Fruit fly (Drosophila melanogaster) whole organism, embryonic: ENCODE measurements around the gene CG31189.

Experiments
- Abd-B ChIP-seq: fragments of 200-800 bp; sonication (Bioruptor generic); optimal IDR thresholded peaks from 2 replicates; lab custom pipeline; 2018; ENCODE audit warnings: missing biosample characterization, mild to moderate bottlenecking, missing genetic modification characterization, moderate library complexity
- Aef1 ChIP-seq: fragments of 200-800 bp; sonication (Bioruptor generic); IDR thresholded peaks from 3 replicates; pipeline ENCODE4 v1.3.6; 2022; ENCODE audit warnings: missing biosample characterization, missing genetic modification characterization
- B-H2 ChIP-seq: fragments of 200-800 bp; sonication (Bioruptor generic); optimal IDR thresholded peaks from 2 replicates; lab custom pipeline; 2018; ENCODE audit warnings: missing biosample characterization, mild to moderate bottlenecking, missing genetic modification characterization
- Bdp1 ChIP-seq: fragments of 200-800 bp; sonication (Bioruptor generic); optimal IDR thresholded peaks from 3 replicates; lab custom pipeline; 2016; ENCODE audit warnings: missing biosample characterization, missing genetic modification characterization
- C15 ChIP-seq: fragments of 200-800 bp; sonication (Bioruptor generic); IDR thresholded peaks from 3 replicates; pipeline ENCODE4 v1.3.6; 2022; ENCODE audit warnings: missing biosample characterization, missing genetic modification characterization
- CG11093 ChIP-seq: fragments of 200-800 bp; sonication (Bioruptor generic); IDR thresholded peaks from 3 replicates; pipeline ENCODE4 v1.3.6; 2022; ENCODE audit warnings: missing biosample characterization, missing genetic modification characterization
- CG11398 ChIP-seq: fragments of 200-800 bp; sonication (Bioruptor generic); optimal IDR thresholded peaks from 2 replicates; lab custom pipeline; 2016; ENCODE audit warnings: missing biosample characterization, missing genetic modification characterization
- CG12219 ChIP-seq: fragments of 200-800 bp; sonication (Bioruptor generic); optimal IDR thresholded peaks from 3 replicates; lab custom pipeline; 2018; ENCODE audit warnings: missing biosample characterization, mild to moderate bottlenecking, missing genetic modification characterization
- CG13287 ChIP-seq: fragments of 200-800 bp; sonication (Bioruptor generic); IDR thresholded peaks from 2 replicates; pipeline ENCODE4 v1.3.6; 2022; ENCODE audit warnings: missing biosample characterization, missing genetic modification characterization; ENCODE audit not compliant: partially characterized antibody
- CG14441 ChIP-seq: fragments of 200-800 bp; sonication (Bioruptor generic); IDR thresholded peaks from 2 replicates; pipeline ENCODE4 v1.3.6; 2022; ENCODE audit warnings: missing biosample characterization, missing genetic modification characterization
- CG14710 ChIP-seq: fragments of 200-800 bp; sonication (Bioruptor generic); optimal IDR thresholded peaks from 3 replicates; lab custom pipeline; 2019; ENCODE audit warnings: missing biosample characterization, mild to moderate bottlenecking, missing genetic modification characterization, moderate library complexity
- CG1832 ChIP-seq: fragments of 200-800 bp; sonication (Bioruptor generic); optimal IDR thresholded peaks from 2 replicates; lab custom pipeline; 2017; ENCODE audit warnings: missing biosample characterization, mild to moderate bottlenecking, missing genetic modification characterization, inconsistent platforms
- CG30431 ChIP-seq: fragments of 200-800 bp; sonication (Bioruptor generic); optimal IDR thresholded peaks from 2 replicates; lab custom pipeline; 2017; ENCODE audit warnings: missing biosample characterization, missing genetic modification characterization
- CG31224 ChIP-seq: fragments of 200-800 bp; sonication (Bioruptor generic); IDR thresholded peaks from 2 replicates; pipeline ENCODE4 v1.3.6; 2022; ENCODE audit warnings: missing biosample characterization, missing genetic modification characterization
- CG3407 ChIP-seq: fragments of 200-800 bp; sonication (Bioruptor generic); optimal IDR thresholded peaks from 2 replicates; lab custom pipeline; 2018; ENCODE audit warnings: missing biosample characterization, mild to moderate bottlenecking, missing genetic modification characterization
- CG3995 ChIP-seq: fragments of 200-800 bp; sonication (Bioruptor generic); optimal IDR thresholded peaks from 3 replicates; lab custom pipeline; 2016; ENCODE audit warnings: missing biosample characterization, missing genetic modification characterization
- CG4707 ChIP-seq: fragments of 200-800 bp; sonication (Bioruptor generic); optimal IDR thresholded peaks from 2 replicates; lab custom pipeline; 2018; ENCODE audit warnings: missing biosample characterization, mild to moderate bottlenecking, missing genetic modification characterization, moderate library complexity
- CG4820 ChIP-seq: fragments of 200-800 bp; sonication (Bioruptor generic); optimal IDR thresholded peaks from 3 replicates; lab custom pipeline; 2016; ENCODE audit warnings: missing biosample characterization, missing genetic modification characterization
- CG5180 ChIP-seq: fragments of 200-800 bp; sonication (Bioruptor generic); optimal IDR thresholded peaks from 3 replicates; lab custom pipeline; 2017; ENCODE audit warnings: missing biosample characterization, missing genetic modification characterization, mild to moderate bottlenecking, moderate library complexity, missing genetic modification reagents
- CG5245 ChIP-seq: fragments of 200-800 bp; sonication (Bioruptor generic); optimal IDR thresholded peaks from 3 replicates; lab custom pipeline; 2016; ENCODE audit warnings: missing biosample characterization, missing genetic modification characterization
- CG6272 ChIP-seq: fragments of 200-800 bp; sonication (Bioruptor generic); IDR thresholded peaks from 2 replicates; pipeline ENCODE4 v1.3.6; 2022; ENCODE audit warnings: missing biosample characterization, missing genetic modification characterization
- CG6813 ChIP-seq: fragments of 200-800 bp; sonication (Bioruptor generic); optimal IDR thresholded peaks from 2 replicates; lab custom pipeline; 2017; ENCODE audit warnings: missing biosample characterization, missing genetic modification characterization, mild to moderate bottlenecking, moderate library complexity, missing genetic modification reagents
- CG8359 ChIP-seq: fragments of 200-800 bp; sonication (Bioruptor generic); optimal IDR thresholded peaks from 2 replicates; lab custom pipeline; 2017; ENCODE audit warnings: missing biosample characterization, mild to moderate bottlenecking, missing genetic modification characterization, borderline replicate concordance
- CG9817 ChIP-seq: fragments of 200-800 bp; sonication (Bioruptor generic); optimal IDR thresholded peaks from 2 replicates; lab custom pipeline; 2018; ENCODE audit warnings: missing biosample characterization, mild to moderate bottlenecking, missing genetic modification characterization, moderate library complexity
- CoRest ChIP-seq: fragments of 200-800 bp; sonication (Bioruptor generic); optimal IDR thresholded peaks from 3 replicates; lab custom pipeline; 2018; ENCODE audit warnings: missing biosample characterization, mild to moderate bottlenecking, missing genetic modification characterization, moderate library complexity
- E2f1 ChIP-seq: fragments of 200-800 bp; sonication (Bioruptor generic); IDR thresholded peaks from 2 replicates; pipeline ENCODE4 v1.3.6; 2022; ENCODE audit warnings: missing biosample characterization, missing genetic modification characterization
- Lhr ChIP-seq: fragments of 200-800 bp; sonication (Bioruptor generic); optimal IDR thresholded peaks from 3 replicates; lab custom pipeline; 2017; ENCODE audit warnings: mild to moderate bottlenecking, missing biosample characterization, missing genetic modification reagents, missing genetic modification characterization
- Lpt ChIP-seq: fragments of >200 bp; optimal IDR thresholded peaks from 2 replicates; lab custom pipeline; 2018; ENCODE audit warnings: missing biosample characterization, missing genetic modification characterization
- NK7.1 ChIP-seq: fragments of 200-800 bp; sonication (Bioruptor generic); optimal IDR thresholded peaks from 3 replicates; lab custom pipeline; 2016; ENCODE audit warnings: missing biosample characterization, missing genetic modification characterization
- Neu2 ChIP-seq: fragments of 200-800 bp; sonication (Bioruptor generic); optimal IDR thresholded peaks from 3 replicates; lab custom pipeline; 2016; ENCODE audit warnings: missing biosample characterization, missing genetic modification characterization, borderline replicate concordance
- Sox100B ChIP-seq: fragments of 200-800 bp; sonication (Bioruptor generic); optimal IDR thresholded peaks from 3 replicates; lab custom pipeline; 2018; ENCODE audit warnings: missing biosample characterization, mild to moderate bottlenecking, missing genetic modification characterization
- Vsx1 ChIP-seq: fragments of 200-800 bp; sonication (Bioruptor generic); optimal IDR thresholded peaks from 2 replicates; lab custom pipeline; 2017; ENCODE audit warnings: missing biosample characterization, mild to moderate bottlenecking, missing genetic modification characterization, missing genetic modification reagents
- btn ChIP-seq: fragments of 200-800 bp; sonication (Bioruptor generic); optimal IDR thresholded peaks from 2 replicates; lab custom pipeline; 2016; ENCODE audit warnings: missing biosample characterization, missing genetic modification characterization
- chinmo ChIP-seq: fragments of 200-800 bp; sonication (Bioruptor generic); IDR thresholded peaks from 4 replicates; pipeline ENCODE4 v1.3.6; 2022; ENCODE audit warnings: missing biosample characterization, missing genetic modification characterization; ENCODE audit not compliant: partially characterized antibody
- crp ChIP-seq, 2 experiments: fragments of 200-800 bp; sonication (Bioruptor generic); optimal IDR thresholded peaks; 2 replicates in 1 of 2; 3 replicates in 1 of 2; lab custom pipeline; 2017; ENCODE audit warnings: missing biosample characterization in 2 of 2, missing genetic modification characterization in 2 of 2, mild to moderate bottlenecking in 1 of 2, moderate library complexity in 1 of 2
- da ChIP-seq: fragments of 200-800 bp; sonication (Bioruptor generic); optimal IDR thresholded peaks from 2 replicates; lab custom pipeline; 2016; ENCODE audit warnings: missing biosample characterization, missing genetic modification characterization
- eve ChIP-seq, 2 experiments: fragments of >200 bp; optimal IDR thresholded peaks; 2 replicates each; lab custom pipeline; 2017; ENCODE audit warnings: missing biosample characterization in 2 of 2, missing genetic modification characterization in 2 of 2
- fd64A ChIP-seq: fragments of 200-800 bp; sonication (Bioruptor generic); optimal IDR thresholded peaks from 3 replicates; lab custom pipeline; 2018; ENCODE audit warnings: missing biosample characterization, mild to moderate bottlenecking, missing genetic modification characterization
- gce ChIP-seq: fragments of 200-800 bp; sonication (Bioruptor generic); IDR thresholded peaks from 3 replicates; pipeline ENCODE4 v1.3.6; 2022; ENCODE audit warnings: missing biosample characterization, missing genetic modification characterization
- gcm ChIP-seq: fragments of 200-800 bp; sonication (Bioruptor generic); optimal IDR thresholded peaks from 2 replicates; lab custom pipeline; 2019; ENCODE audit warnings: missing biosample characterization, mild to moderate bottlenecking, missing genetic modification characterization, moderate library complexity
- gcm2 ChIP-seq: fragments of 200-800 bp; sonication (Bioruptor generic); optimal IDR thresholded peaks from 2 replicates; lab custom pipeline; 2016; ENCODE audit warnings: missing biosample characterization, missing genetic modification characterization
- kay ChIP-seq: fragments of 200-800 bp; sonication (Bioruptor generic); optimal IDR thresholded peaks from 2 replicates; lab custom pipeline; 2016; ENCODE audit warnings: missing biosample characterization, missing genetic modification characterization
- pnt ChIP-seq: fragments of 200-800 bp; sonication (Bioruptor generic); optimal IDR thresholded peaks from 3 replicates; lab custom pipeline; 2016; ENCODE audit warnings: missing biosample characterization, missing genetic modification characterization
- pzg ChIP-seq: fragments of 200-800 bp; sonication (Bioruptor generic); optimal IDR thresholded peaks from 3 replicates; lab custom pipeline; 2018; ENCODE audit warnings: missing biosample characterization, mild to moderate bottlenecking, missing genetic modification characterization, moderate library complexity
- rib ChIP-seq: fragments of 200-800 bp; sonication (Bioruptor generic); IDR thresholded peaks from 2 replicates; pipeline ENCODE4 v1.3.6; 2022; ENCODE audit warnings: missing biosample characterization, missing genetic modification characterization
- sob ChIP-seq: fragments of 200-800 bp; sonication (Bioruptor generic); IDR thresholded peaks from 2 replicates; pipeline ENCODE4 v1.3.6; 2022; ENCODE audit warnings: missing biosample characterization, missing genetic modification characterization
- tgo ChIP-seq: fragments of 200-800 bp; sonication (Bioruptor generic); IDR thresholded peaks from 3 replicates; pipeline ENCODE4 v1.3.6; 2022; ENCODE audit warnings: missing biosample characterization, missing genetic modification characterization
- trh ChIP-seq: fragments of 200-800 bp; sonication (Bioruptor generic); optimal IDR thresholded peaks from 2 replicates; lab custom pipeline; 2016; ENCODE audit warnings: missing biosample characterization, missing genetic modification characterization

Gene CG31189

dm6 chr3R:21064000-21064924 is 18.6 kb upstream of the CG31189 start, which contains the start of gene Cortactin (continued):
- TF ChIP-seq gce (no peak; the same call in 2 of the 3 replicates), CG14710 (tag; lab: Kevin White, UChicago) (peak; percentile 11), Neu2 (peak; percentile 98), CG4820 (GFP tag; lab: Kevin White, UChicago) (no peak), tgo (no peak), CG11398 (GFP tag; lab: Kevin White, UChicago) (no peak), CG11093 (GFP tag; lab: Robert Waterston, UW) (no peak), CoRest (tag; lab: Kevin White, UChicago) (peak; percentile 19), E2f1 (GFP tag; lab: Robert Waterston, UW) (no peak), Aef1 (no peak), Lpt (no peak), gcm (GFP tag; lab: Kevin White, UChicago) (no peak), CG5180 (GFP tag; lab: Kevin White, UChicago) (no peak), CG4707 (no peak), CG6272 (GFP tag; lab: Robert Waterston, UW) (0 out of 2 replicates have a peak, but pooled peaks have one; percentile 14), btn (GFP tag; lab: Kevin White, UChicago) (no peak), CG8359 (GFP tag; lab: Kevin White, UChicago) (no peak), B-H2 (GFP tag; lab: Kevin White, UChicago) (peak; percentile 48), chinmo (GFP tag; lab: Robert Waterston, UW) (peak; percentile 98), CG6813 (no peak), CG31224 (no peak), crp (GFP tag; optimal IDR thresholded peaks at IDR 0.05; lab: Kevin White, UChicago) (no peak), pnt (GFP tag; lab: Kevin White, UChicago) (no peak), CG14441 (GFP tag; lab: Robert Waterston, UW) (no peak), CG1832 (GFP tag; lab: Kevin White, UChicago) (no peak), CG3407 (GFP tag; lab: Kevin White, UChicago) (no peak), trh (no peak), CG3995 (GFP tag; lab: Kevin White, UChicago) (peak; percentile 90), fd64A (no peak), pzg (GFP tag; lab: Kevin White, UChicago) (peak; percentile 94), CG30431 (GFP tag; lab: Kevin White, UChicago) (no peak), Vsx1 (GFP tag; lab: Kevin White, UChicago) (no peak), eve (GFP tag; optimal IDR thresholded peaks at IDR 0.05; lab: Kevin White, UChicago) (no peak), Sox100B (GFP tag; lab: Kevin White, UChicago) (no peak), sob (GFP tag; lab: Robert Waterston, UW) (0 out of 2 replicates have a peak, but pooled peaks have one; percentile 19), Lhr (GFP tag; lab: Kevin White, UChicago) (peak; percentile 9), CG5245 (GFP tag; lab: Kevin White, UChicago) (no peak), rib (0 out of 2 replicates have a peak, but pooled peaks have one; percentile 15), da (GFP tag; lab: Kevin White, UChicago) (no peak), gcm2 (GFP tag; lab: Kevin White, UChicago) (no peak), CG9817 (tag; lab: Kevin White, UChicago) (no peak), kay (GFP tag; lab: Kevin White, UChicago) (peak; percentile 48), NK7.1 (GFP tag; lab: Kevin White, UChicago) (no peak), Bdp1 (GFP tag; lab: Kevin White, UChicago) (no peak), CG13287 (GFP tag; lab: Robert Waterston, UW) (peak; percentile 89; the same call in 1 of the 2 replicates), CG12219 (no peak), C15 (no peak), Abd-B (no peak)
